Worm (Caenorhabditis elegans) whole organism, L4/young adult: ENCODE measurements around the gene lgc-10.

Source experiments
- W03F9.2 ChIP-seq: fragments of 150-350 bp; optimal IDR thresholded peaks from 2 replicates; lab custom pipeline; 2014; ENCODE audit warnings: missing biosample characterization, missing genetic modification characterization
- dao-5 ChIP-seq: sonication (generic microtip); optimal IDR thresholded peaks from 2 replicates; lab custom pipeline; 2016; ENCODE audit warnings: missing genotype, missing genetic modification characterization, moderate library complexity, missing compliant biosample characterization
- him-1 ChIP-seq: sonication (generic microtip); optimal IDR thresholded peaks from 2 replicates; lab custom pipeline; 2016; ENCODE audit warnings: missing genotype, missing genetic modification reagents, missing genetic modification characterization, missing compliant biosample characterization

DNA sequence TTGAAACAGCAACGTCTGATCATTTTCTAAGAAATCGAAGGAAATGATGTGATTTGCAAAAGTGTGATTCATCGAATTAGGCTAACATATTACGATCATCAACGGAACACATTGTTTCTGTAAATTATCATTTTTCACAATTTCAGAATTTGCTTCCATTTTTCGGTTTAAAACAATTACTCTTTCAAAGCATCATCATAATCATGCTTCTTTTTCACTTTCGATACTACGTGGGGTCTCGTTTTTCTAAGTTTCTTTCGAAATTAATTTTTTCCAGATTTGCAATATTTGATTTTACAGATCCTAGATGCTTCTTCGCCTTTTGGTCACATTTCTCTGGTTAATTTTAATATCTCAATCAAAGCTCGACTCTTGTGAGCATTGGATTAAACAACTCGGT, 22.8 kb upstream of the lgc-10 start, which contains the start of gene tyr-6:
- TF ChIP-seq dao-5: no peak
- no peak for TF ChIP-seq him-1 (tag; lab: Kevin White, UChicago)
- TF ChIP-seq W03F9.2 (tag; lab: Kevin White, UChicago): no peak
